Worm (Caenorhabditis elegans) whole organism, early embryonic: ENCODE results near the gene C08F8.6.
"Not testable (repeated sequence)": the region's sequence is repeated elsewhere in the genome, so short reads cannot be mapped to it uniquely, and the experiment has no call there.

Experiments used
- B0310.2 ChIP-seq: sonication (generic microtip); optimal IDR thresholded peaks from 2 replicates; lab custom pipeline; 2016; ENCODE audit warnings: mild to moderate bottlenecking, missing genetic modification characterization, missing compliant biosample characterization
- F13C5.2 ChIP-seq: sonication (generic microtip); optimal IDR thresholded peaks from 2 replicates; lab custom pipeline; 2017; ENCODE audit warnings: mild to moderate bottlenecking, missing genetic modification characterization, inconsistent platforms, missing compliant biosample characterization
- aly-1 ChIP-seq: sonication (generic microtip); optimal IDR thresholded peaks from 2 replicates; lab custom pipeline; 2016; ENCODE audit warnings: missing genetic modification characterization, missing compliant biosample characterization
- ama-1 ChIP-seq: fragments of 150-350 bp; optimal IDR thresholded peaks from 2 replicates; lab custom pipeline; 2014
- ceh-13 ChIP-seq: fragments of 200-800 bp; sonication (Bioruptor generic); optimal IDR thresholded peaks from 2 replicates; lab custom pipeline; 2018; ENCODE audit warnings: mild to moderate bottlenecking, missing genetic modification characterization, missing compliant biosample characterization
- ceh-36 ChIP-seq: sonication (generic microtip); optimal IDR thresholded peaks from 2 replicates; lab custom pipeline; 2016; ENCODE audit warnings: missing genetic modification characterization, inconsistent platforms, missing compliant biosample characterization
- ets-7 ChIP-seq: sonication (generic microtip); optimal IDR thresholded peaks from 2 replicates; lab custom pipeline; 2016; ENCODE audit warnings: missing genotype, missing genetic modification characterization, missing compliant biosample characterization
- flt-1 ChIP-seq: fragments of 200-800 bp; sonication (Bioruptor generic); IDR thresholded peaks from 2 replicates; pipeline ENCODE4 v1.3.6; 2022; ENCODE audit warnings: missing genetic modification characterization, missing compliant biosample characterization
- hmbx-1 ChIP-seq: sonication (generic microtip); optimal IDR thresholded peaks from 2 replicates; lab custom pipeline; 2016; ENCODE audit warnings: mild to moderate bottlenecking, missing genetic modification characterization, missing compliant biosample characterization
- hmg-4 ChIP-seq: fragments of 200-800 bp; sonication (Bioruptor generic); optimal IDR thresholded peaks from 2 replicates; lab custom pipeline; 2018; ENCODE audit warnings: mild to moderate bottlenecking, missing genetic modification characterization, missing compliant biosample characterization
- hnd-1 ChIP-seq: sonication (generic microtip); optimal IDR thresholded peaks from 2 replicates; lab custom pipeline; 2016; ENCODE audit warnings: missing genetic modification characterization, missing compliant biosample characterization
- pes-1 ChIP-seq: fragments of 200-800 bp; sonication (Bioruptor generic); IDR thresholded peaks from 2 replicates; pipeline ENCODE4 v1.3.6; 2022; ENCODE audit warnings: missing genetic modification reagents, missing genetic modification characterization, missing compliant biosample characterization
- scrt-1 ChIP-seq: fragments of 200-800 bp; sonication (Bioruptor generic); IDR thresholded peaks from 2 replicates; pipeline ENCODE4 v1.3.6; 2022; ENCODE audit warnings: missing genetic modification characterization, missing compliant biosample characterization
- sea-1 ChIP-seq: fragments of 200-800 bp; sonication (Bioruptor generic); conservative IDR thresholded peaks from 2 replicates; pipeline ENCODE4 v1.3.6; 2022; ENCODE audit warnings: missing genetic modification characterization, missing compliant biosample characterization
- tbx-11 ChIP-seq: fragments of 200-800 bp; sonication (Bioruptor generic); IDR thresholded peaks from 2 replicates; pipeline ENCODE4 v1.3.6; 2022; ENCODE audit warnings: missing genetic modification characterization, missing compliant biosample characterization
- tbx-37 ChIP-seq: fragments of 200-800 bp; sonication (Bioruptor generic); conservative IDR thresholded peaks from 2 replicates; pipeline ENCODE4 v1.3.6; 2022; ENCODE audit warnings: missing genetic modification reagents, missing genetic modification characterization, missing compliant biosample characterization
- tra-4 ChIP-seq: sonication (generic microtip); optimal IDR thresholded peaks from 2 replicates; lab custom pipeline; 2017; ENCODE audit warnings: missing genetic modification characterization, missing compliant biosample characterization

The C08F8.6 gene

DNA sequence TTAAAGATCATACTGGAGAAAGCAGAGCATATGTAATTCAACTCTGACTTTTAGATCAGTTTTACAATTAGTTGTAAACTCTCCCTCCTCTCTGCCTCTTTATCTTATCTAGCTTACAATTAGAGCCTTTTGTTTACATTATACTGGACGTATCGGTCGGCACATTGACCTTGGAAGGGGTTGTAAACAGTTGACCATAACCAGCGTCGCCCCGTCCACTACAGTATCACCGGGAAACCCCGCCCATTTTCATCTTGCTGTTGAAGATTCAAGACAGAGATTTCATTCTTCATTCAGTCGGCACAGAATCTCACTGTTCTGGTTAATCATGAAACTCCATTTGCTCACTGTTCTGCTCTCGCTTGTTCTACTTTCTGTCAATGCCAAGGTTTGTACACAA, 22.0 kb upstream of the C08F8.6 start, which contains the start of gene sdz-27:
Gene sdz-27, plus strand, starts transcription at position 301 of the 400 bp plus-strand sequence.
- TF ChIP-seq tbx-11 = no peak
- no peak for TF ChIP-seq tra-4 (tag; lab: Kevin White, UChicago)
- no peak for TF ChIP-seq ceh-13
- TF ChIP-seq F13C5.2 (tag; lab: Kevin White, UChicago) = no peak
- no peak for TF ChIP-seq aly-1 (tag; lab: Kevin White, UChicago)
- TF ChIP-seq tbx-37 (GFP tag; lab: Robert Waterston, UW) = no peak
- no peak for TF ChIP-seq ceh-36
- TF ChIP-seq ama-1 (lab: Kevin White, UChicago) = no peak
- TF ChIP-seq sea-1 (GFP tag; lab: Robert Waterston, UW) = no peak
- no peak for TF ChIP-seq ets-7 (tag; lab: Kevin White, UChicago)
- no peak for TF ChIP-seq scrt-1 (GFP tag; lab: Robert Waterston, UW)
- no peak for TF ChIP-seq B0310.2
- TF ChIP-seq hmbx-1 (tag; lab: Kevin White, UChicago) = no peak

DNA sequence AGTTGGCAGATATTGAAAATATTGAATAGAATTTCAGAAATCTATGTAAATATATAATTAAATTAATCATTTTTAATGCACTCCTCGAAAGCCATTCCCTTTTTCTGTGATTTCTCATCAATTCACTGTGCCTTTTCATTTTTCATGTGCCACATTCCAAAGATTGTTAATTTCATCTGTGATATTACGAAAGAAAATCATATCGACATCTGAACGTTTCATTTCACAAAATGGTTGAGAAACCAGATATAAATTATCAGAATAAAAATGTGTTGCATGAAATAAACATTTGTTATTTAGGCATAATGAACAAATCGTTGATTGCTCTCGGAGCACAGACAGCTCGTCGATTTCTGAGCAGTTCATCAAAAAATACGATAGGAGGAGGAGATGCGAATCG, 19.3 kb upstream of the C08F8.6 start, which contains the start of gene nuaf-3:
Gene nuaf-3, plus strand, starts transcription at position 301 of the 400 bp plus-strand sequence.
- no peak for TF ChIP-seq hnd-1 (tag; lab: Kevin White, UChicago)

DNA sequence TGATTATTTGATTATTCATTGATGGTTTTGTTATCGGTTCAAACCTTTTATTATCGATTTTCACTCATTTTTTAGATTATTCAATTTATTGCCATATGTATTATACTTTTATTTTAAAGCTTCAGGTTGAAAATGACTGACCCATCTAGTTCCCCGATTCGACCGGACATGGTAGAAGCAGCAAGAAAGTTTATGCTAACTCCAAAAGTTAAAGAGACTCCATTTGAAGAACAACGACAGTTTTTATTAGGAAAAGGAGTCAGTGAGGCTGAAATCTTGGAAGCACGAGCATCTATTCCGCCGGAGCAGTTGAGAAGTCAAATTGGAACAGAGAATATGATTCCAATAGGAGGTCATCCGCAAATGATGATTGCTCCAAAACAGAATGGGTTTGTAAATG, 18.3 kb upstream of the C08F8.6 start, which contains the start of gene prx-14:
Gene prx-14, plus strand, starts transcription at position 120 of the 400 bp plus-strand sequence.
- TF ChIP-seq sea-1 (GFP tag; lab: Robert Waterston, UW) = no peak
- no peak for TF ChIP-seq tra-4 (tag; lab: Kevin White, UChicago)
- TF ChIP-seq hmg-4 (GFP tag; lab: Kevin White, UChicago) = no peak
- TF ChIP-seq tbx-11 = no peak
- TF ChIP-seq aly-1 (tag; lab: Kevin White, UChicago) = no peak
- no peak for TF ChIP-seq pes-1
- TF ChIP-seq hmbx-1 (tag; lab: Kevin White, UChicago) = no peak
- TF ChIP-seq B0310.2 = no peak
- no peak for TF ChIP-seq ets-7 (tag; lab: Kevin White, UChicago)
- TF ChIP-seq flt-1 (GFP tag; lab: Robert Waterston, UW) = no peak
- TF ChIP-seq ama-1 (lab: Kevin White, UChicago) = no peak
- no peak for TF ChIP-seq scrt-1 (GFP tag; lab: Robert Waterston, UW)
- TF ChIP-seq ceh-36 = no peak
- TF ChIP-seq hnd-1 (tag; lab: Kevin White, UChicago) = no peak
- TF ChIP-seq tbx-37 (GFP tag; lab: Robert Waterston, UW) = no peak
- TF ChIP-seq F13C5.2 (tag; lab: Kevin White, UChicago) = no peak
- TF ChIP-seq ceh-13 = no peak

DNA sequence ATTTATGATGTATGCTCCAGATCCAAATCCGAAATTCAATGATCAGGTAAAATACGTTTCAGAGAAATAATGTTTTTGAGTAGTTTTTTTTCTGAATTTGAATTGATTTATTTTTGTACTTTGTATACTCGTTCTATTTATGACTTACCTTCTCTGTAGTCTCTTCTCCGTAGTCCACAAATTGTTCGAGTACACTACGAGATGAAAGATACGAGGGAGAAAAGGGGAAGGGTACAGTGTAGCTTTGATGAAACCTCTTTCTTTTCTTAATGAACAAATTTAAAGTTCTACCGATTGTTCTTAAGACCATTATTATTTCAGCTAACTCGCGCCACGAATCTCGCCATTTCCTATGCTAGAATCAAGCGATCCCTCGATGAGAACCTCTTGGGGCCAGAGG, 15.3 kb upstream of the C08F8.6 start:
- TF ChIP-seq tra-4 (tag; lab: Kevin White, UChicago) (no peak), hnd-1 (tag; lab: Kevin White, UChicago) (no peak), F13C5.2 (tag; lab: Kevin White, UChicago) (no peak), tbx-11 (no peak), flt-1 (GFP tag; lab: Robert Waterston, UW) (no peak), B0310.2 (no peak), ama-1 (lab: Kevin White, UChicago) (no peak), tbx-37 (GFP tag; lab: Robert Waterston, UW) (no peak), sea-1 (GFP tag; lab: Robert Waterston, UW) (no peak), hmbx-1 (tag; lab: Kevin White, UChicago) (no peak), scrt-1 (GFP tag; lab: Robert Waterston, UW) (no peak)

DNA sequence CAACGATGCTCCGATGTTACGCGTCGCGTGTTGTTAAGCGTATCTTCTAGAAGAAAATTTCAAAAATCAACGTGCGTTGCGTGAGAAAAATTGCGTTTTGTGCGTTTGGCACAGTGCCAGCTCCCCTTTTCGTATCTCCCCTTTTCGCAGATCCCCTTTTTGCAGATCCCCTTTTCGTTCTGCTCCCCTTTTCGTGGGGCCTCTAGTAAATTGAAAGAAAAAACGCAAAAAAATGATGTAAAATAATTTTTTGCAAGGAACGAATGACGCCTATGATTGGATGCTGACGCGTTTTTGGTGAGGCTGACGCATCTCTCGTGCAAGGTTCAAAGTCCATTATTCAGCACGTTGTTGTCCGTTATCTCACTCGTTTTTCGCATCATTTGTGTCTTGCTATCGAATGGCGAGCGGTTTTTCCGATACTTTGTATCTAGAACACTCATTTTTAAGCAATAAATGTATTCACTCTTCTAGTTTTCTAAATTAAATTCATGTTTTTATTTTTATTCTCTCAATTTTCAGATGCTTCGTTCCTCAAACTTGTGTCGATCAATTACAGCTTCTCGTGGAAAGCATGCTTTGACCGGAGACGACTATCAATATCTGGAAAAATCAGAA, 14.5 kb upstream of the C08F8.6 start, which contains the start of gene cpt-2:
Gene cpt-2, plus strand, starts transcription at position 523 of the 618 bp plus-strand sequence.
- not testable (repeated sequence) for TF ChIP-seq flt-1 (GFP tag; lab: Robert Waterston, UW); hmbx-1 (tag; lab: Kevin White, UChicago); scrt-1 (GFP tag; lab: Robert Waterston, UW)

DNA sequence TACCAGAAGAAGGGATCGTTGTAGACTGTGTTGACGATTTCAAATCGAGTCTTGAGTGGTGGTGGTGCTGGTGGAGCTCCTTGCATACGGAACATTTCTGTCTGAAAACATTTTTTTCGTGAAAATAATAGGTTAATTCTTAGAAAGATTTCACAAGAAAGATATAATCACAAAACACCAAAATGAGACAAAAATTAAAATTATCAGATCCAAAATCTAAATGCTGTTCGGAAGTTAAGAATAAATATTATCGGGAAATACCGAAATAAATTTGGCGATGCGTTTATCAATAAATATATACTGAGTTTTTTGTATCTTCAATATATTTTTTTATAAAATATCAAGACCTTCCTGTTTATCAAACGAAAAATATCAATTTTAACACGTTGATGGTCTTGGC, 13.8 kb upstream of the C08F8.6 start, which contains the start of gene C08F8.9:
Gene C08F8.9, minus strand, starts transcription at position 101 of the 400 bp plus-strand sequence.
- TF ChIP-seq ets-7 (tag; lab: Kevin White, UChicago) (no peak), tbx-11 (no peak), pes-1 (no peak), flt-1 (GFP tag; lab: Robert Waterston, UW) (no peak), hmbx-1 (tag; lab: Kevin White, UChicago) (no peak), hnd-1 (tag; lab: Kevin White, UChicago) (no peak), sea-1 (GFP tag; lab: Robert Waterston, UW) (no peak), aly-1 (tag; lab: Kevin White, UChicago) (no peak), tbx-37 (GFP tag; lab: Robert Waterston, UW) (no peak), hmg-4 (GFP tag; lab: Kevin White, UChicago) (no peak)

DNA sequence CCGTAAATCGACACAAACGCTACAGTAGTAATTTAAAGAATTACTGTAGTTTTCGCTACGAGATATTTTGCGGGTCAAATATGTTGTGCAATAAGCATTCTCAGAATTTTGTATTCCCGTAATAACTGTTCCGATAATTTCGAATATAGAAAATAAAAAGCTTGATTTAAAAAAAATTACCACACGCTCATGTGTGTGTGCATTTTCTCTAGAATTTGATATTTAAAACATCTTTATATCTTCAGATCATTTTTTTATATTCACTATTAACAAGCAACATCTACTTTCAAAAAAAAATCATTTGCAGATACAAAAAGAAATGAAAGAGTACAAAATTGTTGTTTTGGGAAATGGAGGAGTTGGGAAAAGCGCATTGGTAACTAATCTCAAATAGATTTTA, 12.2 kb upstream of the C08F8.6 start, which contains the start of gene rap-3:
Gene rap-3, plus strand, starts transcription at position 301 of the 400 bp plus-strand sequence.
- TF ChIP-seq ama-1 (lab: Kevin White, UChicago) (no peak), pes-1 (no peak), ets-7 (tag; lab: Kevin White, UChicago) (no peak), scrt-1 (GFP tag; lab: Robert Waterston, UW) (no peak), aly-1 (tag; lab: Kevin White, UChicago) (no peak), B0310.2 (no peak), hmg-4 (GFP tag; lab: Kevin White, UChicago) (no peak), tbx-37 (GFP tag; lab: Robert Waterston, UW) (no peak), ceh-13 (no peak)
